Fruit fly (Drosophila melanogaster): ENCODE data around the gene vari.

vari gene

dm6 chr2L:20783044-20783443, 13.8 kb downstream of the vari start (continued):
- TF ChIP-seq Hr39 (GFP tag; optimal IDR thresholded peaks at IDR 0.05) (no peak), Eip78C (GFP tag) (peak; percentile 16), CG8319 (GFP tag; optimal IDR thresholded peaks at IDR 0.05) (no peak), CG1621 (tag; optimal IDR thresholded peaks at IDR 0.05) (no peak)

- TF ChIP-seq topi (GFP tag; optimal IDR thresholded peaks at IDR 0.05) (peak; percentile 26), CG11762 (GFP tag; optimal IDR thresholded peaks at IDR 0.05; ENCODE audit: insufficient read depth) (no peak), CG11294 (GFP tag; IDR thresholded peaks at IDR 0.05) (no peak), Gug (GFP tag; IDR thresholded peaks at IDR 0.05) (no peak), eg (GFP tag; IDR thresholded peaks at IDR 0.05) (no peak), vri (GFP tag; optimal IDR thresholded peaks at IDR 0.05) (peak; percentile 45), CG32006 (GFP tag; optimal IDR thresholded peaks at IDR 0.05) (no peak), fkh (GFP tag; optimal IDR thresholded peaks at IDR 0.05) (peak; percentile 94)
These were observed 16.1 kb downstream of the vari start for dm6 chr2L:20780768-20781167.

dm6 chr2L:20778380-20778779, 18.5 kb downstream of the vari start:
- TF ChIP-seq CG6276 (GFP tag; optimal IDR thresholded peaks at IDR 0.05) (no peak), Blimp-1 (GFP tag; optimal IDR thresholded peaks at IDR 0.05) (no peak), lz (GFP tag; optimal IDR thresholded peaks at IDR 0.05) (no peak), CG7368 (GFP tag; optimal IDR thresholded peaks at IDR 0.05) (no peak), salr (GFP tag; optimal IDR thresholded peaks at IDR 0.05) (no peak)

- TF ChIP-seq ss (GFP tag; optimal IDR thresholded peaks at IDR 0.05) (peak; percentile 5 to 95), CG32006 (GFP tag; optimal IDR thresholded peaks at IDR 0.05) (no peak), CG8119 (GFP tag; IDR thresholded peaks at IDR 0.05) (no peak), Ets21C (GFP tag; optimal IDR thresholded peaks at IDR 0.05) (no peak)
These were observed 19.8 kb downstream of the vari start for dm6 chr2L:20776940-20777502.

- no peak for TF ChIP-seq CG8119 (GFP tag; IDR thresholded peaks at IDR 0.05)
- no peak for TF ChIP-seq CG16779 (tag; optimal IDR thresholded peaks at IDR 0.05)
- no peak for TF ChIP-seq fd85E (GFP tag; optimal IDR thresholded peaks at IDR 0.05)
- no peak for TF ChIP-seq Eip75B (GFP tag; optimal IDR thresholded peaks at IDR 0.05)
- no peak for TF ChIP-seq CG1621 (tag; optimal IDR thresholded peaks at IDR 0.05)
- TF ChIP-seq CG32006 (GFP tag; optimal IDR thresholded peaks at IDR 0.05), result no peak
- TF ChIP-seq vri (GFP tag; optimal IDR thresholded peaks at IDR 0.05), result no peak
- no peak for TF ChIP-seq pdm3 (GFP tag; optimal IDR thresholded peaks at IDR 0.05)
- no peak for TF ChIP-seq Sox14 (GFP tag; optimal IDR thresholded peaks at IDR 0.05)
- no peak for TF ChIP-seq CG3032 (tag; optimal IDR thresholded peaks at IDR 0.05)
- TF ChIP-seq ss (GFP tag; optimal IDR thresholded peaks at IDR 0.05), result no peak
- TF ChIP-seq Lpt (GFP tag; optimal IDR thresholded peaks at IDR 0.05), result no peak
- no peak for TF ChIP-seq CG7368 (GFP tag; optimal IDR thresholded peaks at IDR 0.05)
- TF ChIP-seq topi (GFP tag; optimal IDR thresholded peaks at IDR 0.05), result no peak
- TF ChIP-seq CG6276 (GFP tag; optimal IDR thresholded peaks at IDR 0.05), result no peak
- no peak for TF ChIP-seq cyc (GFP tag; optimal IDR thresholded peaks at IDR 0.05)
- no peak for TF ChIP-seq Sox15 (GFP tag; optimal IDR thresholded peaks at IDR 0.05)
These were observed 20.9 kb downstream of the vari start for dm6 chr2L:20775941-20776340.

- TF ChIP-seq fkh (GFP tag; optimal IDR thresholded peaks at IDR 0.05), result peak; percentile 27
- TF ChIP-seq spab (GFP tag; optimal IDR thresholded peaks at IDR 0.05), result no peak
These were observed 22.4 kb downstream of the vari start for dm6 chr2L:20774464-20774863.
